Fruit fly (Drosophila melanogaster) whole organism: ENCODE data around the gene Pi4KIIalpha.

Source experiments
- Dll ChIP-seq: fragments of >200 bp; optimal IDR thresholded peaks from 2 replicates; lab custom pipeline; 2017
- pan ChIP-seq: fragments of >200 bp; optimal IDR thresholded peaks from 2 replicates; lab custom pipeline; 2017

dm6 chr3R:5524804-5525203, 38.6 kb downstream of the Pi4KIIalpha start:
- no peak for TF ChIP-seq Dll
- no peak for TF ChIP-seq pan
